Worm (Caenorhabditis elegans): Measurements from ENCODE around the gene unc-8.

Gene unc-8

DNA sequence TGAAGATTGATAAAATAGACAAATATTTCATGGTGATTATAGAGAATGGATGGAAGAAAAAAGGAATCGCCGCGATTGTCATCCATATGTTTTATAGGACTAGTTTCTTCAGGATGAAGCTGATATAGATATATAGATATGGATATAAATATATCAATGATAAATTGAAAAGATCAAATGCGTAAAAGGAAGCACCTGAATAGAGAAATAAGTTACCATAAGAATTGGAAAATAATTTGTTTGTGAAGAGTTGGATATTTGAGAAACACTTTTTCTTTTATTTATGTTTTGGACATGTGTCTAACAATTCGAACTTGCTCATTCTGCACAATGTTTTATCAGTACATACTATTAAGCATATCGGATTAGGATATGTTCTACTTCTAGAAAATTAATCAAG lies 8.9 kb upstream of the unc-8 start, which contains the start of gene C42D4.13 (continued):
- TF ChIP-seq akir-1 (GFP tag; optimal IDR thresholded peaks at IDR 0.05) = no peak

DNA sequence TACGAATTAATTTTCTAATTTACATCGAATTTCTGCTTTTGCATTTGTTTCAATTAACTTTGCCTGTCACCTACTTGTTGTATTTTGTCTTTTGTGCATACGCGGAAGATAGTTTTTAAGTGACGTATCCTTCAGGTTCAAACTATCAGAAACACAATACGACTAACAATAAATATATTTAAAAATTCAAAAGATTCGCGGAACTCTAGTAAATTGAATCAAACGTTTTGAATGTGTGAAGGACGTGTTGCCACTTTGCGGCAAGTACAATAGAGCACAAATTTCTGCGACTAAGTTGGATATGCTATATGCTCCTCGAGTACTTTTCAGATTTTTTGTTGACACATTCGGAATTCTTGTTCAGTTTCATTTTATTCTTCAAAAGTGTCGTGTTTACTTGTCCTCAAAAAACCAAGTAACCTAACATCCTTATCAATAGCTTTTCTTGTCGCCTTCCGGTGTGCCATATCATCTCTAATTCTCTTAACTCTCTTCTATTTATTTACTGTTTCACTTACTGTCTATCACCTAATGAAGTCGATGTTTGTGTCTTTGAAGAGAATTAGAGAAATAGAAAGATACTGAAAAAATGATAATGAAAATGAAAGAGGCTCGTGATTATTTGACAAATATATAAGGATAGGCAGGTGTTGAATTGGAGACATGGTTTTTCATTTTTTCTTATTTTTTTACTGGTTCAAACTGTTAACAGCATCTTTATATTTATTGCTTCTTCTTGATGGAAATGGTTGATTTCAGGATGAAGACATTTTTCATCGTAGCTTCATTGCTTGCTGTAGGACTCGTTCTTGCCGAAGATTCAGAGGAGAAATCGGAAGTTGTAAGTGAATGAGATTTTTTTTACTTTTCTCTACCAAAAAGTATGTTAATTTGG lies 8.2 kb upstream of the unc-8 start, which contains the start of gene srlf-7:
Gene srlf-7, plus strand, starts transcription at position 760 of the 895 bp plus-strand sequence.
- no peak for TF ChIP-seq B0035.1 (tag; optimal IDR thresholded peaks at IDR 0.05)
- TF ChIP-seq rpc-1 (optimal IDR thresholded peaks at IDR 0.05) = no peak
- TF ChIP-seq rpc-1 (tag; optimal IDR thresholded peaks at IDR 0.05) = no peak
- TF ChIP-seq madf-3 (GFP tag; IDR thresholded peaks at IDR 0.05) = no peak
- TF ChIP-seq F57C9.4 (tag; optimal IDR thresholded peaks at IDR 0.05) = no peak
- TF ChIP-seq chd-7 (tag; optimal IDR thresholded peaks at IDR 0.05) = no peak
- no peak for TF ChIP-seq Y67H2A.10 (GFP tag; conservative IDR thresholded peaks at IDR 0.05)
- TF ChIP-seq bed-1 (GFP tag; IDR thresholded peaks at IDR 0.05) = no peak
- TF ChIP-seq lin-40 (tag; optimal IDR thresholded peaks at IDR 0.05) = peak; percentile 63
- TF ChIP-seq ceh-79 (tag; optimal IDR thresholded peaks at IDR 0.05) = no peak
- TF ChIP-seq snpc-1.1 (tag; optimal IDR thresholded peaks at IDR 0.05; ENCODE audit: insufficient read depth) = no peak
- no peak for TF ChIP-seq lir-1 (GFP tag; conservative IDR thresholded peaks at IDR 0.05)
- no peak for TF ChIP-seq gei-17 (GFP tag; optimal IDR thresholded peaks at IDR 0.05)
- peak; percentile 66 for TF ChIP-seq atf-7 (tag; optimal IDR thresholded peaks at IDR 0.05)
- TF ChIP-seq athp-1 (tag; optimal IDR thresholded peaks at IDR 0.05) = no peak
- no peak for TF ChIP-seq F37B4.10 (GFP tag; IDR thresholded peaks at IDR 0.05)
- TF ChIP-seq die-1 (tag; optimal IDR thresholded peaks at IDR 0.05) = no peak
- no peak for TF ChIP-seq F22D6.2 (tag; optimal IDR thresholded peaks at IDR 0.05)
- peak; percentile 31 for TF ChIP-seq ztf-26 (tag; optimal IDR thresholded peaks at IDR 0.05)
- TF ChIP-seq egl-44 (GFP tag; IDR thresholded peaks at IDR 0.05) = 0 out of 2 replicates have a peak, but pooled peaks have one; percentile 22
- TF ChIP-seq F23B12.7 (tag; optimal IDR thresholded peaks at IDR 0.05; ENCODE audit: insufficient read depth) = no peak
- TF ChIP-seq him-1 (tag; optimal IDR thresholded peaks at IDR 0.05) = no peak
- TF ChIP-seq ZK185.1 (tag; optimal IDR thresholded peaks at IDR 0.05; ENCODE audit: poor library complexity, severe bottlenecking) = peak; percentile 7
- no peak for TF ChIP-seq T07F8.4 (tag; optimal IDR thresholded peaks at IDR 0.05)
- TF ChIP-seq F55B11.4 (tag; optimal IDR thresholded peaks at IDR 0.05; ENCODE audit: borderline replicate concordance, insufficient read depth) = no peak
- TF ChIP-seq dox-1 (GFP tag; IDR thresholded peaks at IDR 0.05) = peak; percentile 54; the same call in 1 of the 2 replicates
- no peak for TF ChIP-seq ceh-27 (GFP tag; optimal IDR thresholded peaks at IDR 0.05)
- no peak for TF ChIP-seq nfya-2 (GFP tag; IDR thresholded peaks at IDR 0.05)
- TF ChIP-seq nfya-1 (tag; optimal IDR thresholded peaks at IDR 0.05; ENCODE audit: borderline replicate concordance, insufficient read depth) = no peak
- no peak for TF ChIP-seq lsy-27 (tag; optimal IDR thresholded peaks at IDR 0.05; ENCODE audit: borderline replicate concordance, insufficient read depth)
- peak; percentile 42; the same call in 1 of the 2 replicates for TF ChIP-seq hmg-1.2 (GFP tag; IDR thresholded peaks at IDR 0.05)
- peak; percentile 70 for TF ChIP-seq ets-4 (GFP tag; optimal IDR thresholded peaks at IDR 0.05)
- peak; percentile 81 for TF ChIP-seq unc-62 (GFP tag; optimal IDR thresholded peaks at IDR 0.05)
- no peak for TF ChIP-seq lin-26 (GFP tag; IDR thresholded peaks at IDR 0.05)
- TF ChIP-seq madf-10 (tag; optimal IDR thresholded peaks at IDR 0.05) = peak; percentile 13
- no peak for TF ChIP-seq lin-35 (GFP tag; optimal IDR thresholded peaks at IDR 0.05)
- no peak for TF ChIP-seq sea-2 (GFP tag; IDR thresholded peaks at IDR 0.05)
- peak; percentile 53 for TF ChIP-seq tbp1 (GFP tag; optimal IDR thresholded peaks at IDR 0.05)
- TF ChIP-seq ceh-100 (GFP tag; IDR thresholded peaks at IDR 0.05) = no peak
- no peak for TF ChIP-seq B0261.1 (tag; optimal IDR thresholded peaks at IDR 0.05)
- no peak for TF ChIP-seq ekl-4 (GFP tag; IDR thresholded peaks at IDR 0.05)
- no peak for TF ChIP-seq hmg-20 (GFP tag; IDR thresholded peaks at IDR 0.05)
- TF ChIP-seq snpc-4 (GFP tag; optimal IDR thresholded peaks at IDR 0.05) = no peak
- TF ChIP-seq snpc-4 (tag; optimal IDR thresholded peaks at IDR 0.05) = peak in 2 of 4 experiments; percentile 4 to 8
